Worm (Caenorhabditis elegans): ENCODE data around the gene F55A11.7.
A peak's percentile ranks its signal among the peaks of the same experiment; 100 is the strongest.

Gene F55A11.7

DNA sequence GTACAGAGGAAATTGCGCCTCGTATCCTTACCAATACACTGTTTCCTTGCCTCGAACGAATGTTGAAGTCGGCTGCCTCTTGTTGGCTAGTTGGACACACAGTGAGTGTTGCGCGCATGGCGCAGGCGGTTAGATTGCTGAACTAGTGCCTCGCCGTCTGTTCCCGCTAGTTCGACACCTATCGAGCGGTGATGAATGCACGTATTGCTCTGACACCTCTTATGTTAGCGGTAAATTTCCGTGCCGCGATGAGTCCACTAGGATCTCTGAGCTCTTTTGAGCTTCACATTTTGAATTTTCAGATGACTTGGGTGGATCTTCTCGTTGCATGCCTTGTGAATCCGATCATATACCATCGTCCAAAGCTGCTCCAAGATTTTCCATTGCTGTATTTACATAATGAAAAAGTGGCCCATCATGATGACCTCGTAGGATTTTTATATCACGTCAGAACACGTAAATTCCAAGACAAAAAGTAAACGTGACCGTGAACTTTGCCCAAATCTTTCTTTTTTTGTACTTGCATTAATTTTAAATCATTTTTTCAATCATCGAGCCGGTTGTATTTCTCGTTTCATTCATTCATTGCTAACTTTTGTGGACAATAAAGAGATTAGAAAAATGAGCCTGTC, 4.3 kb downstream of the F55A11.7 start, which contains the start of gene F55A11.11 (continued):
- TF ChIP-seq pqm-1 (tag; optimal IDR thresholded peaks at IDR 0.05) (no peak), hmg-1.1 (GFP tag; IDR thresholded peaks at IDR 0.05) (peak; percentile 92), Y75B8A.6 (GFP tag; IDR thresholded peaks at IDR 0.05) (peak; percentile 82), unc-130 (GFP tag; optimal IDR thresholded peaks at IDR 0.05) (peak; percentile 76), dve-1 (tag; optimal IDR thresholded peaks at IDR 0.05; ENCODE audit: insufficient read depth) (peak; percentile 80), F44E2.7 (GFP tag; IDR thresholded peaks at IDR 0.05) (peak; percentile 98), F10B5.3 (tag; optimal IDR thresholded peaks at IDR 0.05) (peak; percentile 76), ceh-32 (tag; optimal IDR thresholded peaks at IDR 0.05; ENCODE audit: poor library complexity) (peak; percentile 56), lim-7 (GFP tag; IDR thresholded peaks at IDR 0.05) (peak; percentile 97), cey-2 (tag; optimal IDR thresholded peaks at IDR 0.05; ENCODE audit: borderline replicate concordance, insufficient read depth) (no peak), ama-1 (optimal IDR thresholded peaks at IDR 0.05) (peak; percentile 65), nhr-111 (GFP tag; optimal IDR thresholded peaks at IDR 0.05) (peak; percentile 90), nhr-76 (tag; optimal IDR thresholded peaks at IDR 0.05) (no peak), ceh-62 (tag; optimal IDR thresholded peaks at IDR 0.05) (no peak), nhr-42 (GFP tag; IDR thresholded peaks at IDR 0.05) (peak; percentile 91), F49E8.2 (tag; optimal IDR thresholded peaks at IDR 0.05; ENCODE audit: borderline replicate concordance) (peak; percentile 87), lin-38 (GFP tag; IDR thresholded peaks at IDR 0.05) (peak; percentile 87), hif-1 (tag; optimal IDR thresholded peaks at IDR 0.05) (peak; percentile 57 to 80), mdt-29 (GFP tag; IDR thresholded peaks at IDR 0.05) (peak; percentile 88), madf-5 (GFP tag; IDR thresholded peaks at IDR 0.05) (peak; percentile 90 to 91), Y5F2A.4 (GFP tag; optimal IDR thresholded peaks at IDR 0.05) (peak; percentile 93), vab-7 (GFP tag; IDR thresholded peaks at IDR 0.05) (peak; percentile 96), snpc-4 (tag; optimal IDR thresholded peaks at IDR 0.05) (no peak), spr-1 (tag; optimal IDR thresholded peaks at IDR 0.05) (peak; percentile 91), ZK337.2 (GFP tag; IDR thresholded peaks at IDR 0.05) (peak; percentile 91), ceh-28 (tag; optimal IDR thresholded peaks at IDR 0.05) (no peak), saeg-2 (GFP tag; IDR thresholded peaks at IDR 0.05) (peak; percentile 91), ZK546.5 (tag; optimal IDR thresholded peaks at IDR 0.05) (no peak), nhr-11 (tag; optimal IDR thresholded peaks at IDR 0.05) (peak; percentile 58), zag-1 (tag; optimal IDR thresholded peaks at IDR 0.05) (no peak), mxl-2 (GFP tag; conservative IDR thresholded peaks at IDR 0.05) (peak; percentile 80), mep-1 (tag; optimal IDR thresholded peaks at IDR 0.05) (peak; percentile 83), nhr-10 (tag; optimal IDR thresholded peaks at IDR 0.05) (no peak), sdz-12 (GFP tag; optimal IDR thresholded peaks at IDR 0.05) (peak; percentile 96), nhr-48 (tag; optimal IDR thresholded peaks at IDR 0.05) (peak; percentile 80), T26A8.4 (GFP tag; IDR thresholded peaks at IDR 0.05) (peak; percentile 93), nhr-77 (tag; optimal IDR thresholded peaks at IDR 0.05) (peak; percentile 12), hlh-30 (tag; optimal IDR thresholded peaks at IDR 0.05; ENCODE audit: insufficient read depth) (peak; percentile 64), zfp-3 (GFP tag; conservative IDR thresholded peaks at IDR 0.05) (peak; percentile 86), duxl-1 (tag; optimal IDR thresholded peaks at IDR 0.05; ENCODE audit: poor library complexity) (peak; percentile 84), lir-3 (tag; optimal IDR thresholded peaks at IDR 0.05) (peak; percentile 83), php-3 (GFP tag; IDR thresholded peaks at IDR 0.05) (peak; percentile 93), nhr-237 (tag; optimal IDR thresholded peaks at IDR 0.05) (no peak), lin-13 (GFP tag; optimal IDR thresholded peaks at IDR 0.05) (peak; percentile 87), mdl-1 (tag; optimal IDR thresholded peaks at IDR 0.05) (peak; percentile 6 to 33), daf-12 (tag; optimal IDR thresholded peaks at IDR 0.05) (no peak), snpc-1.2 (GFP tag; IDR thresholded peaks at IDR 0.05) (peak; percentile 92), nhr-28 (tag; optimal IDR thresholded peaks at IDR 0.05) (peak; percentile 50), lin-29 (GFP tag; IDR thresholded peaks at IDR 0.05) (peak; percentile 86), ceh-44 (GFP tag; IDR thresholded peaks at IDR 0.05) (peak; percentile 92)

All from whole organism, L4 larva.